Fruit fly (Drosophila melanogaster) whole organism, embryonic: ENCODE data around the gene St2.
A peak's percentile ranks its signal among the peaks of the same experiment; 100 is the strongest.

ENCODE experiments used
- B-H2 ChIP-seq: fragments of 200-800 bp; sonication (Bioruptor generic); optimal IDR thresholded peaks from 2 replicates; lab custom pipeline; 2018; ENCODE audit warnings: missing biosample characterization, mild to moderate bottlenecking, missing genetic modification characterization
- BEAF-32 ChIP-seq: fragments of 200-800 bp; sonication (Bioruptor generic); optimal IDR thresholded peaks from 3 replicates; lab custom pipeline; 2017; ENCODE audit warnings: missing biosample characterization, missing genetic modification characterization, mild to moderate bottlenecking, moderate library complexity, missing genetic modification reagents
- CG10274 ChIP-seq: fragments of 200-800 bp; sonication (Bioruptor generic); optimal IDR thresholded peaks from 3 replicates; lab custom pipeline; 2017; ENCODE audit warnings: missing biosample characterization, mild to moderate bottlenecking, missing genetic modification characterization
- CG10979 ChIP-seq: fragments of 200-800 bp; sonication (Bioruptor generic); optimal IDR thresholded peaks from 2 replicates; lab custom pipeline; 2018; ENCODE audit warnings: missing biosample characterization, mild to moderate bottlenecking, missing genetic modification characterization, moderate library complexity
- CG11093 ChIP-seq: fragments of 200-800 bp; sonication (Bioruptor generic); IDR thresholded peaks from 3 replicates; pipeline ENCODE4 v1.3.6; 2022; ENCODE audit warnings: missing biosample characterization, missing genetic modification characterization
- CG11504 ChIP-seq: fragments of 200-800 bp; sonication (Bioruptor generic); optimal IDR thresholded peaks from 3 replicates; lab custom pipeline; 2019; ENCODE audit warnings: missing biosample characterization, mild to moderate bottlenecking, missing genetic modification characterization, moderate library complexity
- CG12769 ChIP-seq: fragments of 200-800 bp; sonication (Bioruptor generic); optimal IDR thresholded peaks from 2 replicates; lab custom pipeline; 2019; ENCODE audit warnings: missing biosample characterization, mild to moderate bottlenecking, missing genetic modification characterization, moderate library complexity
- CG13424 ChIP-seq: fragments of 200-800 bp; sonication (Bioruptor generic); optimal IDR thresholded peaks from 2 replicates; lab custom pipeline; 2019; ENCODE audit warnings: missing biosample characterization, mild to moderate bottlenecking, missing genetic modification characterization, moderate library complexity
- CG15601 ChIP-seq: fragments of 200-800 bp; sonication (Bioruptor generic); optimal IDR thresholded peaks from 3 replicates; lab custom pipeline; 2019; ENCODE audit warnings: missing biosample characterization, mild to moderate bottlenecking, missing genetic modification characterization, moderate library complexity
- CG17829 ChIP-seq: fragments of 200-800 bp; optimal IDR thresholded peaks from 2 replicates; lab custom pipeline; 2019; ENCODE audit warnings: missing biosample characterization, mild to moderate bottlenecking, missing genetic modification characterization, moderate library complexity
- CG1792 ChIP-seq: fragments of 200-800 bp; sonication (Bioruptor generic); optimal IDR thresholded peaks from 2 replicates; lab custom pipeline; 2016; ENCODE audit warnings: missing biosample characterization, missing genetic modification characterization
- CG18476 ChIP-seq: fragments of 200-800 bp; sonication (Bioruptor generic); optimal IDR thresholded peaks from 2 replicates; lab custom pipeline; 2016; ENCODE audit warnings: missing biosample characterization, mild to moderate bottlenecking, missing genetic modification characterization
- CG18619 ChIP-seq: fragments of 200-800 bp; sonication (Bioruptor generic); optimal IDR thresholded peaks from 3 replicates; lab custom pipeline; 2017; ENCODE audit warnings: missing biosample characterization, mild to moderate bottlenecking, missing genetic modification characterization
- CG31441 ChIP-seq: fragments of 200-800 bp; sonication (Bioruptor generic); IDR thresholded peaks from 2 replicates; pipeline ENCODE4 v1.3.6; 2022; ENCODE audit warnings: missing biosample characterization, missing genetic modification characterization
- CG3995 ChIP-seq: fragments of 200-800 bp; sonication (Bioruptor generic); optimal IDR thresholded peaks from 3 replicates; lab custom pipeline; 2016; ENCODE audit warnings: missing biosample characterization, missing genetic modification characterization
- CG43689 ChIP-seq: fragments of 200-800 bp; sonication (Bioruptor generic); IDR thresholded peaks from 2 replicates; pipeline ENCODE4 v1.3.6; 2022; ENCODE audit warnings: missing biosample characterization, missing genetic modification characterization
- CG4820 ChIP-seq: fragments of 200-800 bp; sonication (Bioruptor generic); optimal IDR thresholded peaks from 3 replicates; lab custom pipeline; 2016; ENCODE audit warnings: missing biosample characterization, missing genetic modification characterization
- CG4854 ChIP-seq: fragments of 200-800 bp; sonication (Bioruptor generic); optimal IDR thresholded peaks from 2 replicates; lab custom pipeline; 2016; ENCODE audit warnings: missing biosample characterization, missing genetic modification characterization, inconsistent platforms
- CG5245 ChIP-seq: fragments of 200-800 bp; sonication (Bioruptor generic); optimal IDR thresholded peaks from 3 replicates; lab custom pipeline; 2016; ENCODE audit warnings: missing biosample characterization, missing genetic modification characterization
- CG6791 ChIP-seq: fragments of 200-800 bp; sonication (Bioruptor generic); IDR thresholded peaks from 3 replicates; pipeline ENCODE4 v1.3.6; 2022; ENCODE audit warnings: missing biosample characterization, missing genetic modification characterization; ENCODE audit not compliant: partially characterized antibody
- CG6813 ChIP-seq: fragments of 200-800 bp; sonication (Bioruptor generic); optimal IDR thresholded peaks from 2 replicates; lab custom pipeline; 2017; ENCODE audit warnings: missing biosample characterization, missing genetic modification characterization, mild to moderate bottlenecking, moderate library complexity, missing genetic modification reagents
- CG7745 ChIP-seq: fragments of 200-800 bp; sonication (Bioruptor generic); optimal IDR thresholded peaks from 2 replicates; lab custom pipeline; 2018; ENCODE audit warnings: missing biosample characterization, mild to moderate bottlenecking, missing genetic modification characterization, moderate library complexity
- CHES-1-like ChIP-seq: fragments of 200-800 bp; sonication (Bioruptor generic); optimal IDR thresholded peaks from 2 replicates; lab custom pipeline; 2016; ENCODE audit warnings: missing biosample characterization, missing genetic modification characterization
- Dip2 ChIP-seq: fragments of 200-800 bp; sonication (Bioruptor generic); IDR thresholded peaks from 2 replicates; pipeline ENCODE4 v1.3.6; 2022; ENCODE audit warnings: missing biosample characterization, missing genetic modification characterization
- Doc3 ChIP-seq: fragments of 200-800 bp; sonication (Bioruptor generic); IDR thresholded peaks from 3 replicates; pipeline ENCODE4 v1.3.6; 2022; ENCODE audit warnings: missing biosample characterization, missing genetic modification characterization; ENCODE audit not compliant: partially characterized antibody
- Drgx ChIP-seq: fragments of 200-800 bp; sonication (Bioruptor generic); IDR thresholded peaks from 2 replicates; pipeline ENCODE4 v1.3.6; 2022; ENCODE audit warnings: missing biosample characterization, missing genetic modification characterization
- E2f2 ChIP-seq: fragments of 200-800 bp; sonication (Bioruptor generic); IDR thresholded peaks from 2 replicates; pipeline ENCODE4 v1.3.6; 2022; ENCODE audit warnings: missing biosample characterization, missing genetic modification characterization
- Eip74EF ChIP-seq, 2 experiments: fragments of 200-800 bp in 1 of 2; fragments of >200 bp in 1 of 2; sonication (Bioruptor generic) in 1 of 2; optimal IDR thresholded peaks; 2 replicates each; lab custom pipeline; 2017 to 2019; ENCODE audit warnings: missing biosample characterization in 2 of 2, missing genetic modification characterization in 2 of 2, mild to moderate bottlenecking in 1 of 2, moderate library complexity in 1 of 2
- GATAe ChIP-seq: fragments of 200-800 bp; sonication (Bioruptor generic); conservative IDR thresholded peaks from 2 replicates; pipeline ENCODE4 v1.3.6; 2022; ENCODE audit warnings: missing biosample characterization, missing genetic modification characterization
- H2.0 ChIP-seq: fragments of 200-800 bp; sonication (Bioruptor generic); IDR thresholded peaks from 2 replicates; pipeline ENCODE4 v1.3.6; 2022; ENCODE audit warnings: missing biosample characterization, missing genetic modification characterization
- Hr3 ChIP-seq: fragments of 200-800 bp; sonication (Bioruptor generic); optimal IDR thresholded peaks from 3 replicates; lab custom pipeline; 2016; ENCODE audit warnings: missing biosample characterization, missing genetic modification characterization
- Mad ChIP-seq: fragments of 200-800 bp; sonication (Bioruptor generic); optimal IDR thresholded peaks from 2 replicates; lab custom pipeline; 2016; ENCODE audit warnings: missing biosample characterization, missing genetic modification characterization
- Med ChIP-seq: fragments of 200-800 bp; sonication (Bioruptor generic); peaks from one replicate; lab custom pipeline; 2016; ENCODE audit warnings: missing biosample characterization, missing genetic modification characterization, mild to moderate bottlenecking, inconsistent platforms, moderate library complexity
- NFAT ChIP-seq: fragments of 200-800 bp; sonication (Bioruptor generic); IDR thresholded peaks from 2 replicates; pipeline ENCODE4 v1.3.6; 2022; ENCODE audit warnings: missing biosample characterization, missing genetic modification characterization
- Neu2 ChIP-seq: fragments of 200-800 bp; sonication (Bioruptor generic); optimal IDR thresholded peaks from 3 replicates; lab custom pipeline; 2016; ENCODE audit warnings: missing biosample characterization, missing genetic modification characterization, borderline replicate concordance
- Nf-YC ChIP-seq: fragments of 200-800 bp; optimal IDR thresholded peaks from 3 replicates; lab custom pipeline; 2019; ENCODE audit warnings: missing biosample characterization, mild to moderate bottlenecking, missing genetic modification characterization, moderate library complexity
- Ravus ChIP-seq: fragments of 200-800 bp; sonication (Bioruptor generic); IDR thresholded peaks from 2 replicates; pipeline ENCODE4 v1.3.6; 2022; ENCODE audit warnings: missing biosample characterization, missing genetic modification characterization
- Ssrp ChIP-seq: fragments of 200-800 bp; sonication (Bioruptor generic); optimal IDR thresholded peaks from 2 replicates; lab custom pipeline; 2018; ENCODE audit warnings: missing biosample characterization, mild to moderate bottlenecking, missing genetic modification characterization, moderate library complexity
- al ChIP-seq: fragments of 200-800 bp; sonication (Bioruptor generic); IDR thresholded peaks from 2 replicates; pipeline ENCODE4 v1.3.6; 2022; ENCODE audit warnings: missing biosample characterization, missing genetic modification characterization
- dmrt99B ChIP-seq: fragments of 200-800 bp; sonication (Bioruptor generic); optimal IDR thresholded peaks from 2 replicates; lab custom pipeline; 2018; ENCODE audit warnings: missing biosample characterization, mild to moderate bottlenecking, missing genetic modification characterization, moderate library complexity
- eve ChIP-seq, 2 experiments: fragments of >200 bp; optimal IDR thresholded peaks; 2 replicates each; lab custom pipeline; 2017; ENCODE audit warnings: missing biosample characterization in 2 of 2, missing genetic modification characterization in 2 of 2
- mirr ChIP-seq: fragments of 200-800 bp; sonication (Bioruptor generic); optimal IDR thresholded peaks from 3 replicates; lab custom pipeline; 2018; ENCODE audit warnings: missing biosample characterization, mild to moderate bottlenecking, missing genetic modification characterization
- nau ChIP-seq: fragments of 200-800 bp; sonication (Bioruptor generic); optimal IDR thresholded peaks from 3 replicates; lab custom pipeline; 2017; ENCODE audit warnings: missing biosample characterization, mild to moderate bottlenecking, missing genetic modification characterization, missing genetic modification reagents
- onecut ChIP-seq: fragments of 200-800 bp; sonication (Bioruptor generic); IDR thresholded peaks from 2 replicates; pipeline ENCODE4 v1.3.6; 2022; ENCODE audit warnings: missing biosample characterization, missing genetic modification characterization
- peb ChIP-seq: fragments of 200-800 bp; sonication (Bioruptor generic); IDR thresholded peaks from 2 replicates; pipeline ENCODE4 v1.3.6; 2022; ENCODE audit warnings: missing biosample characterization, missing genetic modification characterization
- ranshi ChIP-seq: fragments of 200-800 bp; sonication (Bioruptor generic); IDR thresholded peaks from 2 replicates; pipeline ENCODE4 v1.3.6; 2022; ENCODE audit warnings: missing biosample characterization, missing genetic modification characterization
- scrt ChIP-seq: fragments of 200-800 bp; sonication (Bioruptor generic); optimal IDR thresholded peaks from 2 replicates; lab custom pipeline; 2018; ENCODE audit warnings: missing biosample characterization, mild to moderate bottlenecking, missing genetic modification characterization, moderate library complexity
- sim ChIP-seq: fragments of 200-800 bp; sonication (Bioruptor generic); IDR thresholded peaks from 2 replicates; pipeline ENCODE4 v1.3.6; 2022; ENCODE audit warnings: missing biosample characterization, missing genetic modification characterization
- toy ChIP-seq: fragments of 200-800 bp; sonication (Bioruptor generic); IDR thresholded peaks from 2 replicates; pipeline ENCODE4 v1.3.6; 2022; ENCODE audit warnings: missing biosample characterization, missing genetic modification characterization
- unc-4 ChIP-seq: fragments of 200-800 bp; sonication (Bioruptor generic); IDR thresholded peaks from 2 replicates; pipeline ENCODE4 v1.3.6; 2022; ENCODE audit warnings: missing biosample characterization, missing genetic modification characterization; ENCODE audit not compliant: partially characterized antibody
- zfh2 ChIP-seq: fragments of 200-800 bp; sonication (Bioruptor generic); optimal IDR thresholded peaks from 2 replicates; lab custom pipeline; 2016; ENCODE audit warnings: missing biosample characterization, missing genetic modification characterization

Gene St2

dm6 chr3R:9266765-9267164 lies 15.1 kb downstream of the St2 start, which contains the start of the genes TrpRS and Vps16A (continued):
- TF ChIP-seq nau (GFP tag; lab: Kevin White, UChicago) (no peak), Ravus (no peak), Ssrp (tag; lab: Kevin White, UChicago) (no peak), unc-4 (GFP tag; lab: Robert Waterston, UW) (peak; percentile 98), CG7745 (tag; lab: Kevin White, UChicago) (no peak), Neu2 (GFP tag; lab: Kevin White, UChicago) (no peak), zfh2 (GFP tag; lab: Kevin White, UChicago) (no peak), CG11093 (GFP tag; lab: Robert Waterston, UW) (no peak), CG4820 (no peak), CG13424 (peak; percentile 5), mirr (GFP tag; lab: Kevin White, UChicago) (peak; percentile 23), Drgx (GFP tag; lab: Robert Waterston, UW) (no peak), CG12769 (tag; lab: Kevin White, UChicago) (no peak), CG15601 (tag; lab: Kevin White, UChicago) (no peak), CG18476 (GFP tag; lab: Kevin White, UChicago) (no peak), CG3995 (GFP tag; lab: Kevin White, UChicago) (peak; percentile 78), toy (GFP tag; lab: Robert Waterston, UW) (no peak), CG17829 (tag; lab: Kevin White, UChicago) (peak; percentile 63), Med (GFP tag; lab: Kevin White, UChicago) (no peak), CG18619 (no peak), E2f2 (GFP tag; lab: Robert Waterston, UW) (peak; percentile 65), CG1792 (GFP tag; lab: Kevin White, UChicago) (no peak), al (GFP tag; lab: Robert Waterston, UW) (no peak), ranshi (GFP tag; lab: Robert Waterston, UW) (no peak), Dip2 (GFP tag; lab: Robert Waterston, UW) (no peak), GATAe (GFP tag; lab: Robert Waterston, UW) (no peak), CHES-1-like (GFP tag; lab: Kevin White, UChicago) (peak; percentile 53), CG10274 (no peak), CG11504 (no peak), peb (GFP tag; lab: Robert Waterston, UW) (no peak), B-H2 (GFP tag; lab: Kevin White, UChicago) (peak; percentile 50), Nf-YC (tag; lab: Kevin White, UChicago) (no peak), NFAT (GFP tag; lab: Robert Waterston, UW) (no peak), CG6791 (GFP tag; lab: Robert Waterston, UW) (peak; percentile 99), Doc3 (GFP tag; lab: Robert Waterston, UW) (peak; percentile 96), H2.0 (GFP tag; lab: Robert Waterston, UW) (no peak), Mad (GFP tag; lab: Kevin White, UChicago) (no peak), CG43689 (GFP tag; lab: Robert Waterston, UW) (no peak), CG31441 (GFP tag; lab: Robert Waterston, UW) (no peak), CG4854 (GFP tag; lab: Kevin White, UChicago) (no peak), dmrt99B (no peak), eve (GFP tag; optimal IDR thresholded peaks at IDR 0.05; lab: Kevin White, UChicago) (no peak), Eip74EF (GFP tag; optimal IDR thresholded peaks at IDR 0.05; lab: Kevin White, UChicago) (no peak), CG10979 (no peak), CG6813 (GFP tag; lab: Kevin White, UChicago) (no peak), Hr3 (GFP tag; lab: Kevin White, UChicago) (no peak), CG5245 (no peak), onecut (peak; percentile 46; the same call in 1 of the 2 replicates), BEAF-32 (peak; percentile 96), sim (no peak), scrt (GFP tag; lab: Kevin White, UChicago) (peak; percentile 87)
